Fruit fly (Drosophila melanogaster) whole organism, wandering third instar larva: Measurements from ENCODE around the gene Sgsf.

ENCODE experiments used
- Abd-B ChIP-seq: fragments of >200 bp; optimal IDR thresholded peaks from 2 replicates; lab custom pipeline; 2017; ENCODE audit warnings: missing biosample characterization, missing genetic modification characterization
- CG32264 ChIP-seq: fragments of 200-800 bp; sonication (Bioruptor generic); optimal IDR thresholded peaks from 2 replicates; lab custom pipeline; 2016; ENCODE audit warnings: missing biosample characterization, missing genetic modification characterization
- CG9705 ChIP-seq: fragments of 200-800 bp; sonication (Bioruptor generic); optimal IDR thresholded peaks from 2 replicates; lab custom pipeline; 2018; ENCODE audit warnings: missing biosample characterization, mild to moderate bottlenecking, missing genetic modification characterization
- Dif ChIP-seq: fragments of 200-275, 200-300 bp; sonication (Bioruptor generic); optimal IDR thresholded peaks from 2 replicates; lab custom pipeline; 2018; ENCODE audit warnings: missing biosample characterization, missing genetic modification characterization; ENCODE audit not compliant: partially characterized antibody
- GATAd ChIP-seq: sonication (Bioruptor generic); optimal IDR thresholded peaks from 2 replicates; lab custom pipeline; 2016; ENCODE audit warnings: missing biosample characterization, missing genetic modification characterization
- HLH106 ChIP-seq: fragments of 200-800 bp; optimal IDR thresholded peaks from 3 replicates; lab custom pipeline; 2019; ENCODE audit warnings: missing biosample characterization, mild to moderate bottlenecking, missing genetic modification characterization, moderate library complexity
- Hr78 ChIP-seq: fragments of >200 bp; optimal IDR thresholded peaks from 2 replicates; lab custom pipeline; 2017; ENCODE audit warnings: missing biosample characterization, missing genetic modification characterization
- Hr83 ChIP-seq: fragments of 200-300 bp; sonication (Bioruptor generic); optimal IDR thresholded peaks from 2 replicates; lab custom pipeline; 2016; ENCODE audit warnings: missing biosample characterization, mild to moderate bottlenecking, missing genetic modification characterization, moderate library complexity; ENCODE audit not compliant: poor library complexity, severe bottlenecking
- Jra ChIP-seq: sonication (Bioruptor generic); optimal IDR thresholded peaks from 2 replicates; lab custom pipeline; 2016; ENCODE audit warnings: missing biosample characterization, missing genetic modification characterization
- Mio ChIP-seq: sonication (Bioruptor generic); optimal IDR thresholded peaks from 2 replicates; lab custom pipeline; 2016; ENCODE audit warnings: missing biosample characterization, missing genetic modification characterization
- Myc ChIP-seq: fragments of >200 bp; optimal IDR thresholded peaks from 2 replicates; lab custom pipeline; 2017
- N ChIP-seq: fragments of >200 bp; optimal IDR thresholded peaks from 2 replicates; lab custom pipeline; 2018; ENCODE audit warnings: missing biosample characterization, missing external identifiers, missing genetic modification characterization
- Rel ChIP-seq, 2 experiments: fragments of 200-800 bp; sonication (Bioruptor generic) in 1 of 2; optimal IDR thresholded peaks; 2 replicates in 1 of 2; 3 replicates in 1 of 2; lab custom pipeline; 2016 to 2019; ENCODE audit warnings: mild to moderate bottlenecking in 2 of 2, missing biosample characterization in 2 of 2, missing genetic modification characterization in 2 of 2, moderate library complexity in 1 of 2
- Sp1 ChIP-seq: fragments of 200-800 bp; sonication (Bioruptor generic); optimal IDR thresholded peaks from 3 replicates; lab custom pipeline; 2019; ENCODE audit warnings: missing biosample characterization, mild to moderate bottlenecking, missing genetic modification characterization, moderate library complexity
- Vsx2 ChIP-seq: fragments of 200-300, 225-300 bp; sonication (Bioruptor generic); optimal IDR thresholded peaks from 2 replicates; lab custom pipeline; 2018; ENCODE audit warnings: missing biosample characterization, missing genetic modification characterization; ENCODE audit not compliant: partially characterized antibody
- br ChIP-seq: fragments of 200-800 bp; sonication (Bioruptor generic); optimal IDR thresholded peaks from 2 replicates; lab custom pipeline; 2016; ENCODE audit warnings: missing biosample characterization, missing genetic modification characterization
- brk ChIP-seq: fragments of 200-800 bp; sonication (Bioruptor generic); optimal IDR thresholded peaks from 2 replicates; lab custom pipeline; 2016; ENCODE audit warnings: missing biosample characterization, mild to moderate bottlenecking, missing genetic modification characterization
- dl ChIP-seq, 2 experiments: fragments of 175-275, 200-275 bp in 1 of 2; fragments of 200-275 bp in 1 of 2; sonication (Bioruptor generic); optimal IDR thresholded peaks; lab custom pipeline; 2018; ENCODE audit warnings: mild to moderate bottlenecking in 2 of 2, missing biosample characterization in 2 of 2, missing genetic modification characterization in 2 of 2, moderate library complexity in 2 of 2; ENCODE audit not compliant: partially characterized antibody in 2 of 2, insufficient read depth in 1 of 2
- dmrt93B ChIP-seq: fragments of 200-800 bp; sonication (Bioruptor generic); optimal IDR thresholded peaks from 2 replicates; lab custom pipeline; 2018; ENCODE audit warnings: missing biosample characterization, mild to moderate bottlenecking, missing genetic modification characterization
- dsf ChIP-seq: sonication (Bioruptor generic); optimal IDR thresholded peaks from 2 replicates; lab custom pipeline; 2016; ENCODE audit warnings: missing biosample characterization, missing genetic modification characterization, borderline replicate concordance
- ey ChIP-seq: fragments of 200-800 bp; sonication (Bioruptor generic); optimal IDR thresholded peaks from 2 replicates; lab custom pipeline; 2016; ENCODE audit warnings: missing biosample characterization, missing genetic modification characterization
- foxo ChIP-seq, 2 experiments: fragments of 200-800 bp; sonication (Bioruptor generic); optimal IDR thresholded peaks; 2 replicates in 1 of 2; 3 replicates in 1 of 2; lab custom pipeline; 2016 to 2017; ENCODE audit warnings: missing biosample characterization in 2 of 2, missing genetic modification characterization in 2 of 2
- fru ChIP-seq: fragments of 200-800 bp; sonication (Bioruptor generic); optimal IDR thresholded peaks from 3 replicates; lab custom pipeline; 2016; ENCODE audit warnings: missing biosample characterization, mild to moderate bottlenecking, missing genetic modification characterization
- h ChIP-seq: fragments of 200-800 bp; sonication (Bioruptor generic); optimal IDR thresholded peaks from 3 replicates; lab custom pipeline; 2016; ENCODE audit warnings: missing biosample characterization, mild to moderate bottlenecking, missing genetic modification characterization
- jim ChIP-seq: fragments of 175-275, 200-325 bp; sonication (Bioruptor generic); optimal IDR thresholded peaks from 2 replicates; lab custom pipeline; 2016; ENCODE audit warnings: missing biosample characterization, mild to moderate bottlenecking, missing genetic modification characterization
- psq ChIP-seq: fragments of 200-800 bp; sonication (Bioruptor generic); optimal IDR thresholded peaks from 3 replicates; lab custom pipeline; 2017; ENCODE audit warnings: missing biosample characterization, mild to moderate bottlenecking, missing genetic modification characterization, moderate library complexity
- rgr ChIP-seq: fragments of 200-800 bp; sonication (Bioruptor generic); optimal IDR thresholded peaks from 3 replicates; lab custom pipeline; 2016; ENCODE audit warnings: missing biosample characterization, mild to moderate bottlenecking, missing genetic modification characterization
- sage ChIP-seq: fragments of 200-800 bp; sonication (Bioruptor generic); optimal IDR thresholded peaks from 2 replicates; lab custom pipeline; 2016; ENCODE audit warnings: missing biosample characterization, mild to moderate bottlenecking, missing genetic modification characterization
- sv ChIP-seq: fragments of 200-800 bp; sonication (Bioruptor generic); optimal IDR thresholded peaks from 3 replicates; lab custom pipeline; 2016; ENCODE audit warnings: missing biosample characterization, missing genetic modification characterization
- tai ChIP-seq: sonication (Bioruptor generic); optimal IDR thresholded peaks from 2 replicates; lab custom pipeline; 2016; ENCODE audit warnings: missing biosample characterization, missing genetic modification characterization
- usp ChIP-seq: fragments of >200 bp; optimal IDR thresholded peaks from 2 replicates; lab custom pipeline; 2017; ENCODE audit warnings: missing biosample characterization, missing genetic modification characterization

The Sgsf gene

DNA sequence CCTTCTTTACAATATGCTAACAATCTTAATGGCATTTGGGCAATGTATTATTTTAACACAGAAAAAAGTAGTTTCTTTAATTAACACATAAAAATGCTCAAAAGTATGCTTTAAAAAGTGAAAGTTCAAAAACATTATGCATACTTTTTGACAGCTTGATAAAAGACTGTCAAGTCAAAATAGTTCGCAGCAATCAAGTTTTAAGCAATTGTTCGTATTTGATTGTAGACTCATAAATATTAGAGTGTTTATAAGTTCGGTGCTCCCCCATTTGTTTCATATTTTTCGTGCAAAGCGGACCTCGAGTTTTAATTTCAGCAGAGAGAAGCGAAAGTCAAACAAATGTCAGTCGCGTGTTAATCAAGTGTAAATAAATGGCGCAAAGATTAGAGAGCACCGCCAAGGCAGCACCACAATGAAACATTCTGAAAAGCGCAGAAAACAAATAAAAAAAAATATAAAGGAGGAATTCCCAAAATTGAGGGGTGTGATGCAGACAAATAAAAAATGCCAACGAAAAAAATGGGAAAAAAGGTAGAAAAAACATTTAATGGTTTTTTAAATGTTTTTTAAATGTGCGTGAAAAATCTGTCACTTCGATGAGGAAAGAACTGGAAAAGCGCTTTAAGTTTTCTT, 3.6 kb downstream of the Sgsf start (continued):
- TF ChIP-seq foxo (GFP tag; optimal IDR thresholded peaks at IDR 0.05; lab: Kevin White, UChicago): peak in 1 of 2 experiments; percentile 35
- TF ChIP-seq CG32264: no peak
- TF ChIP-seq rgr (GFP tag; lab: Kevin White, UChicago): peak; percentile 0
- TF ChIP-seq N (GFP tag; lab: Kevin White, UChicago): no peak
- no peak for TF ChIP-seq sage (GFP tag; lab: Kevin White, UChicago)
- TF ChIP-seq dmrt93B (GFP tag; lab: Kevin White, UChicago): peak; percentile 36
- TF ChIP-seq br (GFP tag; lab: Kevin White, UChicago): peak; percentile 9
- TF ChIP-seq Hr78 (GFP tag; lab: Kevin White, UChicago): no peak
- TF ChIP-seq HLH106: peak; percentile 46
- no peak for TF ChIP-seq Myc
- no peak for TF ChIP-seq dsf (GFP tag; lab: Kevin White, UChicago)
- TF ChIP-seq Vsx2 (GFP tag; lab: Kevin White, UChicago): no peak
- peak; percentile 44 for TF ChIP-seq fru
- no peak for TF ChIP-seq tai (GFP tag; lab: Kevin White, UChicago)
- TF ChIP-seq jim: no peak
- TF ChIP-seq ey: peak; percentile 37
- no peak for TF ChIP-seq dl (GFP tag; optimal IDR thresholded peaks at IDR 0.05; lab: Kevin White, UChicago; ENCODE audit: insufficient read depth in 1 of 2, partially characterized antibody in 2 of 2)
- TF ChIP-seq Dif (GFP tag; lab: Kevin White, UChicago): no peak

DNA sequence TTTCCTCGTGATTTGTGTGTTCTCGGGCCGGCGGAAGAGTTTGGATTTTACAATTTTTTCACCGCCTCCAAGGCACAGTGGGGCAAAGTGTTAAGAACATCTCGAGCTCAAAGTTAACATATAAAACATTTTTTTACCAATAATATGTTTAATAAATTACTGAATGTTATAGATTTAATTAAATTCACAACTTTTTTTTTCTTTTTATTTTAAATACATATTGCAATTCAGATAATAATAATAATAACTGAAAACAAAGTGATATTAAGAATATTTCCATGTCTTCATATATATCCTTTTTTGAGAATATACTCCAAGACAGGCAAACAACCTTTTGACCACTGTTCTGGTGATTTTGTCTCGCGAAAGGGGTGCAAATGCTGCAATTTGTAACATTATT, 4.5 kb downstream of the Sgsf start:
- TF ChIP-seq foxo (GFP tag; optimal IDR thresholded peaks at IDR 0.05; lab: Kevin White, UChicago): peak in 1 of 2 experiments; percentile 27
- TF ChIP-seq CG9705 (GFP tag; lab: Kevin White, UChicago): no peak
- TF ChIP-seq, all 38 proteins: peak for 1

DNA sequence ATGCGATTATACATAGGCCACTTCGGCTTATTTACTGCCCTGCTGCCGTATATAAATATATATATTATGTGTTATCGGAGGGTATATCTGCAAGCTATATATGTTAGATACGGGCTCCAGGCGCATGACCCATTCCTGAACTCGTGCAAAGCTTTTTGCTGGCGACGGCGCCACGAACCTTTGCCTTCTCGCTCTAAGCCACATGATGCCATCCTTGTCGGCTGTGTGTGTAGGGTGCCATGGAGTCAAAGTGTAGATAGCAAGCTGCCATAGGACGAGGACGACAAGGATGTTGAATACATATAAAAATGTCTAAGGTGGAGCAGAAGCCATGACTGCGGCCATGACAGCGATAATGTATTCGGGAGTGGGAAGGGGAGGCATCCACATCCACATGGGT, 6.2 kb downstream of the Sgsf start:
- TF ChIP-seq Myc: no peak
- TF ChIP-seq HLH106: no peak
- TF ChIP-seq Mio (GFP tag; lab: Kevin White, UChicago): no peak
- no peak for TF ChIP-seq dl (GFP tag; optimal IDR thresholded peaks at IDR 0.05; lab: Kevin White, UChicago; ENCODE audit: insufficient read depth in 1 of 2, partially characterized antibody in 2 of 2)
- TF ChIP-seq dmrt93B (GFP tag; lab: Kevin White, UChicago): no peak
- TF ChIP-seq rgr (GFP tag; lab: Kevin White, UChicago): no peak
- no peak for TF ChIP-seq dsf (GFP tag; lab: Kevin White, UChicago)
- no peak for TF ChIP-seq foxo (GFP tag; optimal IDR thresholded peaks at IDR 0.05; lab: Kevin White, UChicago)
- no peak for TF ChIP-seq h (GFP tag; lab: Kevin White, UChicago)
- TF ChIP-seq Abd-B (GFP tag; lab: Kevin White, UChicago): no peak
- TF ChIP-seq Hr78 (GFP tag; lab: Kevin White, UChicago): no peak
- TF ChIP-seq usp (GFP tag; lab: Kevin White, UChicago): no peak
- no peak for TF ChIP-seq brk (GFP tag; lab: Kevin White, UChicago)
- no peak for TF ChIP-seq sv (GFP tag; lab: Kevin White, UChicago)
- TF ChIP-seq CG32264: no peak
- no peak for TF ChIP-seq psq (GFP tag; lab: Kevin White, UChicago)
- no peak for TF ChIP-seq fru
- TF ChIP-seq Jra (GFP tag; lab: Kevin White, UChicago): no peak
- TF ChIP-seq Dif (GFP tag; lab: Kevin White, UChicago): no peak
- no peak for TF ChIP-seq Sp1 (GFP tag; lab: Kevin White, UChicago)

DNA sequence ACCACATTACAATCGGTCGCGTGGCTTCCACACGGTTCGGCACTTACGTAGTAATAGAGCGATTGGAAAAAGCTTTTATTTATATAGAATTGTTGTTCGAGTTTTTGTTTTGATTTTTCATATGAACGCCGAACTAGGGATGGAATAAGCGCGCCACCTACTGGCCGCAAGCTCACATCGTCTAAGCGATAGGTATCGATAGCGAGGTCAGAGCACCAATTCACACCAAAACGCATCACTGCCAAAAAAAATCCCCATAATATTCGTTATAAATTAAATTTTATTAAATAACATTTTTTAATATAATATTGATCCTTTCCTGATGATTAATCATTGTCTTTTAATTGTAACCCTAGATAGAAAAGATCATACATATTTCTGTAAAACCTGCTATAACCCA, 9.0 kb downstream of the Sgsf start, which contains the start of gene CG10038:
TSS of gene CG10038 (minus strand) at position 148 of the 400 bp plus-strand sequence.
- TF ChIP-seq foxo (GFP tag; optimal IDR thresholded peaks at IDR 0.05; lab: Kevin White, UChicago) (peak in 1 of 2 experiments; percentile 54), GATAd (GFP tag; lab: Kevin White, UChicago) (peak; percentile 6), h (GFP tag; lab: Kevin White, UChicago) (peak; percentile 43), Hr83 (peak; percentile 64), HLH106 (peak; percentile 25), rgr (GFP tag; lab: Kevin White, UChicago) (peak; percentile 42), dmrt93B (GFP tag; lab: Kevin White, UChicago) (no peak), sage (GFP tag; lab: Kevin White, UChicago) (peak; percentile 40), Rel (GFP tag; optimal IDR thresholded peaks at IDR 0.05; lab: Kevin White, UChicago) (no peak), Rel (tag; optimal IDR thresholded peaks at IDR 0.05; lab: Kevin White, UChicago) (peak; percentile 99), Sp1 (GFP tag; lab: Kevin White, UChicago) (no peak)
